Worm (Caenorhabditis elegans) whole organism, early embryonic: Measurements from ENCODE around the gene T14A8.2.
A peak's percentile ranks its signal among the peaks of the same experiment; 100 is the strongest.

Experiments
- B0310.2 ChIP-seq: sonication (generic microtip); optimal IDR thresholded peaks from 2 replicates; lab custom pipeline; 2016; ENCODE audit warnings: mild to moderate bottlenecking, missing genetic modification characterization, missing compliant biosample characterization
- F13C5.2 ChIP-seq: sonication (generic microtip); optimal IDR thresholded peaks from 2 replicates; lab custom pipeline; 2017; ENCODE audit warnings: mild to moderate bottlenecking, missing genetic modification characterization, inconsistent platforms, missing compliant biosample characterization
- aly-1 ChIP-seq: sonication (generic microtip); optimal IDR thresholded peaks from 2 replicates; lab custom pipeline; 2016; ENCODE audit warnings: missing genetic modification characterization, missing compliant biosample characterization
- ama-1 ChIP-seq: fragments of 150-350 bp; optimal IDR thresholded peaks from 2 replicates; lab custom pipeline; 2014
- ceh-13 ChIP-seq: fragments of 200-800 bp; sonication (Bioruptor generic); optimal IDR thresholded peaks from 2 replicates; lab custom pipeline; 2018; ENCODE audit warnings: mild to moderate bottlenecking, missing genetic modification characterization, missing compliant biosample characterization
- ceh-36 ChIP-seq: sonication (generic microtip); optimal IDR thresholded peaks from 2 replicates; lab custom pipeline; 2016; ENCODE audit warnings: missing genetic modification characterization, inconsistent platforms, missing compliant biosample characterization
- ets-7 ChIP-seq: sonication (generic microtip); optimal IDR thresholded peaks from 2 replicates; lab custom pipeline; 2016; ENCODE audit warnings: missing genotype, missing genetic modification characterization, missing compliant biosample characterization
- flt-1 ChIP-seq: fragments of 200-800 bp; sonication (Bioruptor generic); IDR thresholded peaks from 2 replicates; pipeline ENCODE4 v1.3.6; 2022; ENCODE audit warnings: missing genetic modification characterization, missing compliant biosample characterization
- hmbx-1 ChIP-seq: sonication (generic microtip); optimal IDR thresholded peaks from 2 replicates; lab custom pipeline; 2016; ENCODE audit warnings: mild to moderate bottlenecking, missing genetic modification characterization, missing compliant biosample characterization
- hmg-4 ChIP-seq: fragments of 200-800 bp; sonication (Bioruptor generic); optimal IDR thresholded peaks from 2 replicates; lab custom pipeline; 2018; ENCODE audit warnings: mild to moderate bottlenecking, missing genetic modification characterization, missing compliant biosample characterization
- hnd-1 ChIP-seq: sonication (generic microtip); optimal IDR thresholded peaks from 2 replicates; lab custom pipeline; 2016; ENCODE audit warnings: missing genetic modification characterization, missing compliant biosample characterization
- pes-1 ChIP-seq: fragments of 200-800 bp; sonication (Bioruptor generic); IDR thresholded peaks from 2 replicates; pipeline ENCODE4 v1.3.6; 2022; ENCODE audit warnings: missing genetic modification reagents, missing genetic modification characterization, missing compliant biosample characterization
- scrt-1 ChIP-seq: fragments of 200-800 bp; sonication (Bioruptor generic); IDR thresholded peaks from 2 replicates; pipeline ENCODE4 v1.3.6; 2022; ENCODE audit warnings: missing genetic modification characterization, missing compliant biosample characterization
- sea-1 ChIP-seq: fragments of 200-800 bp; sonication (Bioruptor generic); conservative IDR thresholded peaks from 2 replicates; pipeline ENCODE4 v1.3.6; 2022; ENCODE audit warnings: missing genetic modification characterization, missing compliant biosample characterization
- tbx-11 ChIP-seq: fragments of 200-800 bp; sonication (Bioruptor generic); IDR thresholded peaks from 2 replicates; pipeline ENCODE4 v1.3.6; 2022; ENCODE audit warnings: missing genetic modification characterization, missing compliant biosample characterization
- tbx-37 ChIP-seq: fragments of 200-800 bp; sonication (Bioruptor generic); conservative IDR thresholded peaks from 2 replicates; pipeline ENCODE4 v1.3.6; 2022; ENCODE audit warnings: missing genetic modification reagents, missing genetic modification characterization, missing compliant biosample characterization
- tra-4 ChIP-seq: sonication (generic microtip); optimal IDR thresholded peaks from 2 replicates; lab custom pipeline; 2017; ENCODE audit warnings: missing genetic modification characterization, missing compliant biosample characterization

Gene T14A8.2

DNA sequence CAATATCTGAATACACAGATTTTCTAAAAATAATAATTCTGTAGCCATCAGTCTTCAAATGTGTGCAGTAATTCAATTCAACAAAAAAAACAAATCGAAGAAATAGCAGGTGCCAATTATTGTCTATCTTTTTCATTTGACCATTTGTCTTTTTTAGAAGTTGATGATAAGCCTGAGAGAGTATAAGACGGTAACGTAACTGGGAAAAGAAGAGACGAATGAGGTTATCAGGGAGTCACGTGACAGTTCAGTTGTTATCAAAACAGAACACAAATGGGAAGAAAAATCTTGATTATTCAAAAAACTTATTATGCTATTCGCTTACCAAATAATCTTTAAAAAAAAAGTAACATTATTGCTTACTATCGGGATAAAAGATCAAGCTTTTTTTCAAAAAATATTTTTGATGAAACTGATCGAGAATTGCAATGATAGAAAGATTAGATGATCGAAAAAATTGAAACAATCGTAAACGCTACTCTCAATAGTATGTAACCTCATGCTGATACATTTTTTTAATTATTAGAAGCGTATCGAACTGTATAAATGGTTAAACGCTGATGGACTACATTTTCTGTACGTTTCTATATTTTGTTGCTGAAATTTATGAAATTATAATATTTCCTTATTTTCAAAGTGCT lies 22.0 kb upstream of the T14A8.2 start:
- TF ChIP-seq ceh-36 (tag; lab: Kevin White, UChicago) (no peak), ama-1 (lab: Kevin White, UChicago) (no peak), hmbx-1 (tag; lab: Kevin White, UChicago) (no peak), flt-1 (no peak), tra-4 (no peak), tbx-11 (GFP tag; lab: Robert Waterston, UW) (no peak), hmg-4 (no peak), scrt-1 (GFP tag; lab: Robert Waterston, UW) (no peak), aly-1 (no peak), tbx-37 (GFP tag; lab: Robert Waterston, UW) (no peak), F13C5.2 (tag; lab: Kevin White, UChicago) (no peak), B0310.2 (tag; lab: Kevin White, UChicago) (no peak), sea-1 (GFP tag; lab: Robert Waterston, UW) (no peak)

DNA sequence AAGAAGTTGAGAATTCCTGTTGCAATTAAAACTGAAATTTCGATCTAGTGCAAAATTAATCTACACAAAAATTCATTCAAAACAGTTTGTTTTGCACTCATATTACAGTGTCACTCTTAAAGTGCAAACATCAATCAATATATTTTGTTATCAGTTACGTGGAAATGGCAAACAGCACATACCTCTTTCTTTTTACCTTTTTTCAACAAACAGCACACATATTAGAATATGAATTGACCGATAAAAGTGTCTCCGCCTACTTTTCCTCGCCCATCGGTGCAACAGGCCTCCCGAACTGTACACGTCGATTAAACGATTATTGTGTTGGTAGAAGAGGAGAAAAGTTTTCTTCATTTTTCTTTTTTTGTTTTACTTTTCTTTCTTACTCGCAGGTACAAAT lies 18.8 kb upstream of the T14A8.2 start:
- no peak for TF ChIP-seq B0310.2 (tag; lab: Kevin White, UChicago)
- no peak for TF ChIP-seq ets-7 (tag; lab: Kevin White, UChicago)

DNA sequence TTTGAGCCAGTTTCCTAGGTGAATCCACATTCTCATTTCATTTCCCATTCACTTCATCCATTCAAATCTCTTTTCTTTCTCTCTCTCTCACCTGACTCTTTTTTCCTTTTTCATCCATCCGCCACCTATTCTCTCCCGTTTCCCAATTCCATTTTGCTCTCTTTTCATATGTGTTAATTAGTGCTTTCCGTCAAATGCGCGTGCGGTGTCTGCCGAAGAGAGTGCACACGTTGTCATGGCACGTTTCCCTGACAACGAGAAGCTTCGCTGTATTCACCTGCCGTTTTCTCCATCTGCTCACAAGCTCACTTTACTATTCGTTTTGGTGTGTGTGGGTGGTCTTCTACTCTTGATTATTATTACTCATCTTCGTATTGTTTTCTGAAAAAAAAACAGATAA lies 17.5 kb upstream of the T14A8.2 start:
- no peak for TF ChIP-seq hmg-4
- TF ChIP-seq B0310.2 (tag; lab: Kevin White, UChicago), result no peak
- no peak for TF ChIP-seq ets-7 (tag; lab: Kevin White, UChicago)
- no peak for TF ChIP-seq ama-1 (lab: Kevin White, UChicago)
- no peak for TF ChIP-seq ceh-36 (tag; lab: Kevin White, UChicago)
- TF ChIP-seq flt-1, result no peak
- no peak for TF ChIP-seq tbx-37 (GFP tag; lab: Robert Waterston, UW)
- no peak for TF ChIP-seq hmbx-1 (tag; lab: Kevin White, UChicago)
- TF ChIP-seq F13C5.2 (tag; lab: Kevin White, UChicago), result no peak
- TF ChIP-seq pes-1, result no peak
- no peak for TF ChIP-seq ceh-13 (GFP tag; lab: Kevin White, UChicago)
- no peak for TF ChIP-seq sea-1 (GFP tag; lab: Robert Waterston, UW)

DNA sequence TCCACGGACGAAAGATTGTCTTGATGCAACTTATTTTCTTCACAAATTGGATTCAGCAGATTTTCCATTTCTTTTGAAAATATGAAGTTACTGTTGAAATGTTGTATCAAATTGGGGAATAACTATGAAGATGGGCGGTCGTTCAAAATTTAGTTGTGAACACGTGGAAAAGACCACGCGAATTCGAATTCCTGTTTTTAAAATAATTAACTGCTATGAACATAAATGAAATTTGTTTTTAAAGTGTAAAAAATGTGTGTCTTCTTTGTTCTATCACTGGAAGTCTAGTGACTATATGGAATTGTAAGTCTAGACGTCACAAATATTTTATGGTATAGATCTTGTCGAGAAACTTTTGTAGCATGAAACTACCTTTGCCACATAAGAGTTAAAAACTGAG lies 16.0 kb upstream of the T14A8.2 start, which contains the start of gene C06A6.7:
C06A6.7 (minus strand) TSS at position 101 of the 400 bp plus-strand sequence.
- no peak for TF ChIP-seq tbx-11 (GFP tag; lab: Robert Waterston, UW)
- TF ChIP-seq F13C5.2 (tag; lab: Kevin White, UChicago), result no peak

DNA sequence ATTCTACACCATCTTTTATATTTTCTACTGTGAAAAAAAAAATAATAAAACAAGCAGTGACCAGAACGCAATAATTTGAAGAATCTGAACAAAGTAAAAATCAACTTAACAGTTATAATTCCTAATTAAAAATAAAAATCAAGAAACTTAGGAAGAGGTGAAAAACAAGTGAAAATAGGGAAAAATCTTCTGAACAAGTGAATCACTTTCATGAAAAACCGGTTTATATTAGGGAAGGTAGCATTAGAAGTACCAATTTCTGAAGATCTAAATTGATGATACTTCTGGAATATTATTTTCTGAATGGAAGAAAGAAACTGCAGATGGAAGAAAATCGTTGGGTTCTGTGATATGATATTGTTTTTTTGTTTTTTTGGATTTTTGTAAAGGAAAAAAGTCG lies 14.1 kb upstream of the T14A8.2 start:
- no peak for TF ChIP-seq F13C5.2 (tag; lab: Kevin White, UChicago)
- TF ChIP-seq ets-7 (tag; lab: Kevin White, UChicago), result no peak
- no peak for TF ChIP-seq tbx-37 (GFP tag; lab: Robert Waterston, UW)
- no peak for TF ChIP-seq flt-1
- TF ChIP-seq sea-1 (GFP tag; lab: Robert Waterston, UW), result no peak
- no peak for TF ChIP-seq ceh-36 (tag; lab: Kevin White, UChicago)
- TF ChIP-seq aly-1, result no peak
- TF ChIP-seq pes-1, result no peak
- TF ChIP-seq scrt-1 (GFP tag; lab: Robert Waterston, UW), result no peak
- TF ChIP-seq tbx-11 (GFP tag; lab: Robert Waterston, UW), result no peak
- no peak for TF ChIP-seq B0310.2 (tag; lab: Kevin White, UChicago)
- no peak for TF ChIP-seq hmbx-1 (tag; lab: Kevin White, UChicago)
- TF ChIP-seq ceh-13 (GFP tag; lab: Kevin White, UChicago), result no peak

DNA sequence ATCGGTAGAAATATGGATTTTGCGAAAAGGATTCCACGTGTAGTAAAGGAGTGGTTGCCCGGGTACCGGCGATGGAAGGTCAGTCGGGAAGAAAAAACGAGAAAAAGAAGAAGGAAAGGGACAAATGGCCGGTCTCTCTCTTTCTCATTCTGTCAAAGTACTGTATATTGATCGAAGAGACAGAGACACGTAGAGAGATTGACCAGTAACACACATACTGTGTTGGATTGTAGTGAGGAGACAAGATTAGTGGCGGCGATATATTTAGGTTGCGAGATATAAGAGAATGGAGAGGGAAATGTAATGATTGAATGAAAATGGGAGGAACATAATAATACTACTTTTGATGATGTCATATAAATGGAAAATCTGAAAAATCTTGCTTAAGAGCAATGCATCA lies 13.6 kb upstream of the T14A8.2 start:
- TF ChIP-seq tbx-11 (GFP tag; lab: Robert Waterston, UW) (no peak), hmg-4 (peak; percentile 51)

DNA sequence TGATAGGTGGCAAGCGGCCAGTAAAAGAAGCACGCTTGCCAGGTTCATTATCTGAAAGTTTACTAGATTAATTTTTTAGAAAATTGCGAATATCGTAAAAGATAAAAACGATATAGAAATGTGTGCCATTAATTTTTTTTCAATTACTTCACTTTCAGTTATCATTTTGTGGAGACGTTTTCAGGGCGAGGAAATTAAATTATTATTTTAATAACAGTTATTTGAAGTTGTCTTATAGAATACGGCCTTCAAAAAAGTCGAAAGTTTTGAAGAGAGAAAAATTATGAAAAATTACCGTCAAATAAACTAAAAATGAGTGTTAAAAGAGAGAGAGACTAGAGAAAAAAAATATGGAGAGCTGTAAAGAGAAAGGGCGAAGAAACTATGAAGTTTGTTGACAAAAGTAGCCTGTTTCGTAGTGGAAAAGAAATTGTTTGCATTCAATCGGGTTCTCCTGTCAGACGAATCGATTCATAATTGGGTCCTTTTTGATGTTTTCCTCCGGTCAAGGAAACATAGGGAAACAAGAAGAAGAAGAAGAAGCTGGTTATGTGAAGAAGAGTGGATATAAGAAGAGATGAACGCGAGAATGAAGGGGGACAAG lies 12.3 kb upstream of the T14A8.2 start, which contains the start of gene erp-44.2:
erp-44.2 (minus strand) TSS at position 51 of the 604 bp plus-strand sequence.
- no peak for TF ChIP-seq hnd-1
- TF ChIP-seq hmg-4, result no peak
- TF ChIP-seq scrt-1 (GFP tag; lab: Robert Waterston, UW), result no peak
- no peak for TF ChIP-seq sea-1 (GFP tag; lab: Robert Waterston, UW)

DNA sequence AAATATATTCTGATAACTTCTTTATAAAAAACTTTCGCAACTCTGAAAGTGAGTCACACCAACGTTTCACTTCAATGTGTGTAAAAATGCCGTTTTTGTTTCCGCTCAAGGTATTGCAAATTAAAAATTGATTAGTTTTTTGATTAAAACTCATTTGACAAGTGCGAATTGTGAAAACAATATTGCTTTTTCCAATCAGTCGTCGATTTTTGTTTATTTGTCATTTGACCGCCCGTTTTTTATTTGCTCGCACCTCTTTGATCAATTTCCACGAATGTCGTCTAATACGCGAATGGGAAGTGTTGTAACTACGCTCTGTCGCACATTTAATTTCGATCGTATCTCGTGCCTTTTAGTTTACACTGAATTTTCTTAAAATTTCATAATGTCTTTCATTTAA lies 7.7 kb upstream of the T14A8.2 start, which contains the start of gene mvb-12:
mvb-12 (plus strand) TSS at position 375 of the 400 bp plus-strand sequence.
- TF ChIP-seq tbx-11 (GFP tag; lab: Robert Waterston, UW) (no peak), flt-1 (no peak)
